Worm (Caenorhabditis elegans): ENCODE measurements around the gene K01A6.7.

DNA sequence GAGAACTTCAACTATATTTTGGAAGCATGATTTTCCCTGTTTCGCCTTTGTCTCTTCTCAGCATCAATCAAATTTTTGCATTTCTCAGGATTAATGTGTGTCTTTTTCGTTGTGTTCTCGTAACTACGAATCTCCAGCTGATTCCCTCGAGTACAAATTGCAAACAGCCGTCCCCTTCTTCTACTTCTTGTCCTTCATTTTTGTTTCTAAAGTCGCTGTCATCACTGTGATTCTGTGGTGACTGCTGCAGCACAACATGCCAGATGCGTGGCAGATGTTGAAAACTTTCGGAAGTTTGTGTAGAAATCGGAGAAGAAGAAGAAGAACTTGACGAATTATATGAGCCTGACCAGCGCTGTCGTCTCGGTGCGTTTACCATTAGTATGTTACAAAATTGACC is 25.1 kb downstream of the K01A6.7 start:
- TF ChIP-seq med-1 (GFP tag; optimal IDR thresholded peaks at IDR 0.05; ENCODE audit: insufficient read depth) (no peak), flt-1 (GFP tag; IDR thresholded peaks at IDR 0.05) (no peak), cog-1 (tag; optimal IDR thresholded peaks at IDR 0.05) (no peak)

Measured in whole organism, midembryonic.